Worm (Caenorhabditis elegans) whole organism, L4 larva: ENCODE data around the gene clec-127.
A peak's percentile ranks its signal among the peaks of the same experiment; 100 is the strongest.

Experiments used
- F37D6.2 ChIP-seq: sonication (generic microtip); optimal IDR thresholded peaks from 2 replicates; lab custom pipeline; 2016; ENCODE audit warnings: mild to moderate bottlenecking, missing genetic modification characterization, missing compliant biosample characterization
- F49E8.2 ChIP-seq: sonication (generic microtip); optimal IDR thresholded peaks from 2 replicates; lab custom pipeline; 2016; ENCODE audit warnings: missing compliant biosample characterization, mild to moderate bottlenecking, missing genetic modification characterization, borderline replicate concordance
- T20F7.1 ChIP-seq: fragments of 200-800 bp; sonication (Bioruptor generic); optimal IDR thresholded peaks from 2 replicates; lab custom pipeline; 2018; ENCODE audit warnings: mild to moderate bottlenecking, missing genetic modification characterization, missing compliant biosample characterization
- T26A8.4 ChIP-seq: fragments of 200-800 bp; sonication (Bioruptor generic); IDR thresholded peaks from 2 replicates; pipeline ENCODE4 v1.3.6; 2022; ENCODE audit warnings: missing genetic modification characterization, missing compliant biosample characterization
- Y75B8A.6 ChIP-seq: fragments of 200-800 bp; sonication (Bioruptor generic); IDR thresholded peaks from 2 replicates; pipeline ENCODE4 v1.3.6; 2022; ENCODE audit warnings: missing genetic modification reagents, missing genetic modification characterization, missing compliant biosample characterization
- aha-1 ChIP-seq: fragments of 150-350 bp; peaks from one replicate; lab custom pipeline; 2014; ENCODE audit warnings: missing biosample characterization, missing genetic modification characterization
- arid-1 ChIP-seq: fragments of 200-800 bp; sonication (Bioruptor generic); conservative IDR thresholded peaks from 2 replicates; pipeline ENCODE4 v1.3.6; 2022; ENCODE audit warnings: missing genetic modification reagents, missing genetic modification characterization, missing compliant biosample characterization
- ces-1 ChIP-seq: fragments of 150-350 bp; sonication (generic microtip); optimal IDR thresholded peaks from 4 replicates; lab custom pipeline; 2014; ENCODE audit warnings: missing biosample characterization, missing genetic modification reagents, missing genetic modification characterization
- cey-2 ChIP-seq: sonication (generic microtip); optimal IDR thresholded peaks from 3 replicates; lab custom pipeline; 2017; ENCODE audit warnings: missing genetic modification characterization, mild to moderate bottlenecking, missing compliant biosample characterization, antibody characterized with exemption, borderline replicate concordance; ENCODE audit not compliant: insufficient read depth
- daf-12 ChIP-seq: fragments of 150-350 bp; optimal IDR thresholded peaks from 2 replicates; lab custom pipeline; 2014; ENCODE audit warnings: missing biosample characterization, missing genetic modification reagents, missing genetic modification characterization
- daf-16 ChIP-seq, 3 experiments: sonication (generic microtip); optimal IDR thresholded peaks; 2 replicates each; lab custom pipeline; 2016 to 2017; ENCODE audit warnings: missing genetic modification characterization in 3 of 3, missing genetic modification reagents in 3 of 3, mild to moderate bottlenecking in 2 of 3, missing compliant biosample characterization in 2 of 3, missing biosample characterization in 1 of 3, moderate library complexity in 1 of 3
- dmd-6 ChIP-seq: fragments of 200-800 bp; sonication (Bioruptor generic); IDR thresholded peaks from 2 replicates; pipeline ENCODE4 v1.3.6; 2022; ENCODE audit warnings: missing genetic modification reagents, missing genetic modification characterization, missing compliant biosample characterization
- dmd-9 ChIP-seq: fragments of 200-800 bp; sonication (Bioruptor generic); IDR thresholded peaks from 2 replicates; pipeline ENCODE4 v1.3.6; 2022; ENCODE audit warnings: missing genetic modification reagents, missing genetic modification characterization, missing compliant biosample characterization
- dpl-1 ChIP-seq: fragments of 150-350 bp; optimal IDR thresholded peaks from 2 replicates; lab custom pipeline; 2014; ENCODE audit warnings: missing biosample characterization, missing genetic modification reagents, missing genetic modification characterization
- dve-1 ChIP-seq: sonication (generic microtip); optimal IDR thresholded peaks from 2 replicates; lab custom pipeline; 2017; ENCODE audit warnings: antibody characterized with exemption, mild to moderate bottlenecking, missing genetic modification characterization, missing compliant biosample characterization; ENCODE audit not compliant: insufficient read depth
- egl-43 ChIP-seq: fragments of 200-800 bp; sonication (Bioruptor generic); IDR thresholded peaks from 2 replicates; pipeline ENCODE4 v1.3.6; 2022; ENCODE audit warnings: missing genetic modification reagents, missing genetic modification characterization, missing compliant biosample characterization
- fkh-10 ChIP-seq: fragments of 150-350 bp; optimal IDR thresholded peaks from 2 replicates; lab custom pipeline; 2014; ENCODE audit warnings: missing biosample characterization, missing genetic modification reagents, missing genetic modification characterization
- hif-1 ChIP-seq, 2 experiments: sonication (generic microtip); optimal IDR thresholded peaks; 2 replicates each; lab custom pipeline; 2016 to 2017; ENCODE audit warnings: missing compliant biosample characterization in 2 of 2, missing genetic modification characterization in 2 of 2, missing genetic modification reagents in 2 of 2, missing genotype in 2 of 2, mild to moderate bottlenecking in 1 of 2
- hlh-11 ChIP-seq: fragments of 200-800 bp; sonication (Bioruptor generic); optimal IDR thresholded peaks from 2 replicates; lab custom pipeline; 2018; ENCODE audit warnings: mild to moderate bottlenecking, missing genetic modification characterization, missing compliant biosample characterization
- hlh-30 ChIP-seq: sonication (generic microtip); optimal IDR thresholded peaks from 2 replicates; lab custom pipeline; 2017; ENCODE audit warnings: antibody characterized with exemption, mild to moderate bottlenecking, missing genetic modification characterization, missing compliant biosample characterization; ENCODE audit not compliant: insufficient read depth
- hmg-1.1 ChIP-seq: fragments of 200-800 bp; sonication (Bioruptor generic); IDR thresholded peaks from 2 replicates; pipeline ENCODE4 v1.3.6; 2022; ENCODE audit warnings: missing genetic modification reagents, missing genetic modification characterization, missing compliant biosample characterization
- lin-15B ChIP-seq: fragments of 150-350 bp; sonication (generic microtip); optimal IDR thresholded peaks from 3 replicates; lab custom pipeline; 2014; ENCODE audit warnings: missing biosample characterization, missing genetic modification characterization
- lin-38 ChIP-seq: fragments of 200-800 bp; sonication (Bioruptor generic); IDR thresholded peaks from 2 replicates; pipeline ENCODE4 v1.3.6; 2022; ENCODE audit warnings: missing genetic modification reagents, missing genetic modification characterization, missing compliant biosample characterization
- lsy-2 ChIP-seq, 2 experiments: fragments of 150-350 bp in 1 of 2; sonication (generic microtip) in 1 of 2; optimal IDR thresholded peaks; 2 replicates each; lab custom pipeline; 2014 to 2017; ENCODE audit warnings: missing biosample characterization in 2 of 2, missing genetic modification characterization in 2 of 2
- mdl-1 ChIP-seq, 2 experiments: fragments of 150-350 bp in 1 of 2; sonication (generic microtip) in 1 of 2; optimal IDR thresholded peaks; 2 replicates each; lab custom pipeline; 2014 to 2017; ENCODE audit warnings: missing biosample characterization in 2 of 2, missing genetic modification characterization in 2 of 2
- mep-1 ChIP-seq: fragments of 150-350 bp; sonication (generic microtip); optimal IDR thresholded peaks from 3 replicates; lab custom pipeline; 2014; ENCODE audit warnings: missing biosample characterization, missing genetic modification characterization
- mes-2 ChIP-seq: sonication (generic microtip); optimal IDR thresholded peaks from 2 replicates; lab custom pipeline; 2016; ENCODE audit warnings: missing genotype, mild to moderate bottlenecking, missing genetic modification characterization, missing compliant biosample characterization; ENCODE audit not compliant: poor library complexity, severe bottlenecking
- nhr-11 ChIP-seq: fragments of 150-350 bp; optimal IDR thresholded peaks from 2 replicates; lab custom pipeline; 2014; ENCODE audit warnings: missing biosample characterization, missing genetic modification characterization
- nhr-42 ChIP-seq: fragments of 200-800 bp; sonication (Bioruptor generic); IDR thresholded peaks from 2 replicates; pipeline ENCODE4 v1.3.6; 2022; ENCODE audit warnings: missing genetic modification characterization, missing compliant biosample characterization
- nhr-6 ChIP-seq: fragments of 150-350 bp; optimal IDR thresholded peaks from 2 replicates; lab custom pipeline; 2014; ENCODE audit warnings: missing biosample characterization, missing genetic modification characterization
- nhr-76 ChIP-seq: fragments of 150-350 bp; optimal IDR thresholded peaks from 2 replicates; lab custom pipeline; 2014; ENCODE audit warnings: missing biosample characterization, missing genetic modification characterization
- pha-4 ChIP-seq, 2 experiments: fragments of 150-350 bp in 1 of 2; fragments of 200-800 bp in 1 of 2; sonication (Bioruptor generic) in 1 of 2; IDR thresholded peaks in 1 of 2; optimal IDR thresholded peaks in 1 of 2; 2 replicates each; pipeline versions ENCODE4 v1.3.6 to Lab custom; 2014 to 2022; ENCODE audit warnings: missing genetic modification characterization in 2 of 2, missing genetic modification reagents in 2 of 2, missing biosample characterization in 1 of 2, missing compliant biosample characterization in 1 of 2
- php-3 ChIP-seq: fragments of 200-800 bp; sonication (Bioruptor generic); IDR thresholded peaks from 2 replicates; pipeline ENCODE4 v1.3.6; 2022; ENCODE audit warnings: missing genetic modification reagents, missing genetic modification characterization, missing compliant biosample characterization
- pqm-1 ChIP-seq: sonication (generic microtip); optimal IDR thresholded peaks from 2 replicates; lab custom pipeline; 2017; ENCODE audit warnings: missing biosample characterization, missing genetic modification characterization
- rbr-2 ChIP-seq: sonication (generic microtip); optimal IDR thresholded peaks from 2 replicates; lab custom pipeline; 2016; ENCODE audit warnings: missing genotype, missing genetic modification characterization, missing compliant biosample characterization
- saeg-2 ChIP-seq: fragments of 200-800 bp; sonication (Bioruptor generic); IDR thresholded peaks from 2 replicates; pipeline ENCODE4 v1.3.6; 2022; ENCODE audit warnings: missing genetic modification reagents, missing genetic modification characterization, missing compliant biosample characterization
- set-16 ChIP-seq: fragments of 200-800 bp; sonication (Bioruptor generic); IDR thresholded peaks from 2 replicates; pipeline ENCODE4 v1.3.6; 2022; ENCODE audit warnings: missing genetic modification reagents, missing genetic modification characterization, missing compliant biosample characterization
- snpc-1.2 ChIP-seq: fragments of 200-800 bp; sonication (Bioruptor generic); IDR thresholded peaks from 2 replicates; pipeline ENCODE4 v1.3.6; 2022; ENCODE audit warnings: missing genetic modification reagents, missing genetic modification characterization, missing compliant biosample characterization
- unc-62 ChIP-seq, 3 experiments: fragments of 150-350 bp in 1 of 3; sonication (generic microtip); optimal IDR thresholded peaks in 2 of 3; peaks in 1 of 3; 1 replicate in 1 of 3; 2 replicates in 2 of 3; lab custom pipeline; 2014 to 2017; ENCODE audit warnings: missing biosample characterization in 3 of 3, missing genetic modification characterization in 3 of 3, missing genetic modification reagents in 3 of 3, missing genotype in 1 of 3
- zip-2 ChIP-seq: fragments of 150-350 bp; optimal IDR thresholded peaks from 2 replicates; lab custom pipeline; 2014; ENCODE audit warnings: missing biosample characterization, missing genetic modification characterization

Gene clec-127

ce11 chrII:3553453-3553852 lies 15.6 kb downstream of the clec-127 start, which contains the start of gene dnc-3:
Gene dnc-3 (plus strand): TSS chrII:3553724.
- TF ChIP-seq nhr-76 (tag; lab: Kevin White, UChicago) (no peak), rbr-2 (tag; lab: Kevin White, UChicago) (peak; percentile 26), F49E8.2 (tag; lab: Kevin White, UChicago) (no peak), zip-2 (peak; percentile 21), pha-4 (GFP tag; IDR thresholded peaks at IDR 0.05; lab: Robert Waterston, UW) (peak; percentile 11; the same call in 1 of the 2 replicates), pha-4 (tag; optimal IDR thresholded peaks at IDR 0.05; lab: Kevin White, UChicago) (no peak), lsy-2 (tag; optimal IDR thresholded peaks at IDR 0.05; lab: Kevin White, UChicago) (peak in 1 of 2 experiments; percentile 71), aha-1 (peak; percentile 72), Y75B8A.6 (GFP tag; lab: Robert Waterston, UW) (no peak), mes-2 (tag; lab: Kevin White, UChicago) (no peak), daf-12 (tag; lab: Kevin White, UChicago) (no peak), T26A8.4 (GFP tag; lab: Robert Waterston, UW) (0 out of 2 replicates have a peak, but pooled peaks have one; percentile 30), hmg-1.1 (GFP tag; lab: Robert Waterston, UW) (peak; percentile 40; the same call in 1 of the 2 replicates), dpl-1 (GFP tag; lab: Kevin White, UChicago) (peak; percentile 16), nhr-11 (tag; lab: Kevin White, UChicago) (peak; percentile 25), mep-1 (tag; lab: Kevin White, UChicago) (peak; percentile 66), hlh-11 (tag; lab: Kevin White, UChicago) (peak; percentile 40), dve-1 (tag; lab: Kevin White, UChicago) (peak; percentile 48), unc-62 (GFP tag; optimal IDR thresholded peaks at IDR 0.05 in 1 of 2; lab: Kevin White, UChicago) (no peak), unc-62 (tag; optimal IDR thresholded peaks at IDR 0.05; lab: Kevin White, UChicago) (no peak), dmd-9 (GFP tag; lab: Robert Waterston, UW) (no peak), nhr-42 (GFP tag; lab: Robert Waterston, UW) (no peak), ces-1 (GFP tag; lab: Kevin White, UChicago) (no peak), F37D6.2 (tag; lab: Kevin White, UChicago) (peak; percentile 39), lin-38 (peak; percentile 69), nhr-6 (tag; lab: Kevin White, UChicago) (no peak)
- TF ChIP-seq, all 104 proteins: peak for 14

DNA sequence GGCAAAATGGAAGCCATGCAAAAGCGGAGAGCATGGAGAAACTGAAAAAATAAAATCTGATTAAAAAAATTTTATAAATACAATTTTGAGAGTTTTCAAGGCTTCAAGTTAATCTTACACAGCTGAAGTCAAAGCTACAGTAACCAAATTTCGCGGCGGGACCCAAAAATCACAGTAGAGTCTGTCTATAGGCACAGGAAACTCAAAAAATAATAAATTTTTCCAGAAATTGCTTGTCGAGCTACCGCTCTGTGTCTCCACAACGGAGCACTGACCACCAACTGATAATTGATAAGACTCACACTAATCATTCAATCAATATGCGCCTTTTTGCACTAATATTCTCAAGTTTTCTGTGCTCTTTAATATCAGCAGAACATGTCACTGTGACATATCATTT lies 18.7 kb downstream of the clec-127 start, which contains the start of gene W10G11.19:
Gene W10G11.19 (plus strand): TSS at position 301 of the 400 bp plus-strand sequence.
- TF ChIP-seq unc-62 (GFP tag; optimal IDR thresholded peaks at IDR 0.05 in 1 of 2; lab: Kevin White, UChicago) (peak in 1 of 2 experiments; percentile 7), unc-62 (tag; optimal IDR thresholded peaks at IDR 0.05; lab: Kevin White, UChicago) (no peak), dpl-1 (GFP tag; lab: Kevin White, UChicago) (no peak), daf-16 (GFP tag; optimal IDR thresholded peaks at IDR 0.05; lab: Kevin White, UChicago) (no peak), daf-16 (tag; optimal IDR thresholded peaks at IDR 0.05; lab: Kevin White, UChicago) (peak; percentile 28), lin-15B (tag; lab: Kevin White, UChicago) (no peak), hlh-11 (tag; lab: Kevin White, UChicago) (peak; percentile 18), dmd-6 (peak; percentile 21; the same call in 1 of the 2 replicates), pqm-1 (tag; lab: Kevin White, UChicago) (peak; percentile 13)
- TF ChIP-seq, all 104 proteins: peak for 5

ce11 chrII:3547282-3547681 lies 21.7 kb downstream of the clec-127 start:
- peak; percentile 42 for TF ChIP-seq rbr-2 (tag; lab: Kevin White, UChicago)
- peak; percentile 88 for TF ChIP-seq aha-1
- TF ChIP-seq T20F7.1 (GFP tag; lab: Kevin White, UChicago), result no peak
- TF ChIP-seq mdl-1 (tag; optimal IDR thresholded peaks at IDR 0.05; lab: Kevin White, UChicago), result peak in 1 of 2 experiments; percentile 51
- TF ChIP-seq php-3 (GFP tag; lab: Robert Waterston, UW), result no peak
- TF ChIP-seq hmg-1.1 (GFP tag; lab: Robert Waterston, UW), result peak; percentile 63
- peak; percentile 37 for TF ChIP-seq mep-1 (tag; lab: Kevin White, UChicago)
- TF ChIP-seq dve-1 (tag; lab: Kevin White, UChicago), result peak; percentile 33
- TF ChIP-seq egl-43 (GFP tag; lab: Robert Waterston, UW), result no peak
- TF ChIP-seq dpl-1 (GFP tag; lab: Kevin White, UChicago), result peak; percentile 8
- TF ChIP-seq saeg-2, result no peak
- TF ChIP-seq hlh-30 (tag; lab: Kevin White, UChicago), result peak; percentile 24
- TF ChIP-seq lsy-2 (tag; optimal IDR thresholded peaks at IDR 0.05; lab: Kevin White, UChicago), result peak; percentile 7 to 69
- TF ChIP-seq fkh-10 (GFP tag; lab: Kevin White, UChicago), result peak; percentile 22
- peak in 1 of 2 experiments; percentile 85 for TF ChIP-seq unc-62 (GFP tag; optimal IDR thresholded peaks at IDR 0.05 in 1 of 2; lab: Kevin White, UChicago)
- TF ChIP-seq unc-62 (tag; optimal IDR thresholded peaks at IDR 0.05; lab: Kevin White, UChicago), result no peak
- TF ChIP-seq hif-1 (tag; optimal IDR thresholded peaks at IDR 0.05; lab: Kevin White, UChicago), result peak in 1 of 2 experiments; percentile 53
- TF ChIP-seq cey-2 (tag; lab: Kevin White, UChicago), result no peak
- no peak for TF ChIP-seq snpc-1.2 (GFP tag; lab: Robert Waterston, UW)
- TF ChIP-seq nhr-76 (tag; lab: Kevin White, UChicago), result no peak
- no peak for TF ChIP-seq arid-1
- TF ChIP-seq set-16 (GFP tag; lab: Robert Waterston, UW), result peak; percentile 41; the same call in 1 of the 2 replicates
